Worm (Caenorhabditis elegans) whole organism, L1 larva: ENCODE data around the gene mlt-3.

Source experiments
- ceh-63 ChIP-seq: fragments of 200-800 bp; sonication (Bioruptor generic); optimal IDR thresholded peaks from 2 replicates; lab custom pipeline; 2018; ENCODE audit warnings: mild to moderate bottlenecking, missing genetic modification characterization, missing compliant biosample characterization
- mep-1 ChIP-seq: fragments of 150-350 bp; optimal IDR thresholded peaks from 2 replicates; lab custom pipeline; 2014; ENCODE audit warnings: missing biosample characterization, missing genetic modification characterization
- nhr-77 ChIP-seq: fragments of 150-350 bp; optimal IDR thresholded peaks from 2 replicates; lab custom pipeline; 2014; ENCODE audit warnings: missing biosample characterization, missing genetic modification characterization

- TF ChIP-seq nhr-77 (tag; lab: Kevin White, UChicago) = no peak
- TF ChIP-seq ceh-63 (GFP tag; lab: Kevin White, UChicago) = no peak
- no peak for TF ChIP-seq mep-1 (tag; lab: Kevin White, UChicago)
These were observed 9.1 kb upstream of the mlt-3 start, which contains the start of gene sre-16 for ce11 chrIV:12236011-12236410.
